Fruit fly (Drosophila melanogaster) whole organism, pupa: ENCODE results near the gene CG4239.

ENCODE experiments used
- CG8159 ChIP-seq: fragments of 200-800 bp; sonication (Bioruptor generic); optimal IDR thresholded peaks from 3 replicates; lab custom pipeline; 2018; ENCODE audit warnings: missing biosample characterization, mild to moderate bottlenecking, missing genetic modification characterization, moderate library complexity
- fd96Ca ChIP-seq: fragments of 200-800 bp; sonication (Bioruptor generic); IDR thresholded peaks from 3 replicates; pipeline ENCODE4 v1.3.6; 2022; ENCODE audit warnings: missing biosample characterization, missing genetic modification characterization

dm6 chrX:16428476-16428875 lies 43.4 kb downstream of the CG4239 start:
- TF ChIP-seq fd96Ca (GFP tag; lab: Robert Waterston, UW) (no peak), CG8159 (tag; lab: Kevin White, UChicago) (no peak)
